Worm (Caenorhabditis elegans) whole organism, L4/young adult: Measurements from ENCODE around the gene str-115.

Experiments used
- dao-5 ChIP-seq: sonication (generic microtip); optimal IDR thresholded peaks from 2 replicates; lab custom pipeline; 2016; ENCODE audit warnings: missing genotype, missing genetic modification characterization, moderate library complexity, missing compliant biosample characterization
- him-1 ChIP-seq: sonication (generic microtip); optimal IDR thresholded peaks from 2 replicates; lab custom pipeline; 2016; ENCODE audit warnings: missing genotype, missing genetic modification reagents, missing genetic modification characterization, missing compliant biosample characterization

- TF ChIP-seq him-1 (tag; lab: Kevin White, UChicago) (no peak), dao-5 (tag; lab: Kevin White, UChicago) (no peak)
Observed at ce11 chrV:11308346-11308745, 39.5 kb downstream of the str-115 start, which contains the start of gene snf-11.
